Fruit fly (Drosophila melanogaster) whole organism, embryonic: ENCODE measurements around the gene CG1463.

Experiments used
- CG10274 ChIP-seq: fragments of 200-800 bp; sonication (Bioruptor generic); optimal IDR thresholded peaks from 3 replicates; lab custom pipeline; 2017; ENCODE audit warnings: missing biosample characterization, mild to moderate bottlenecking, missing genetic modification characterization
- CG10543 ChIP-seq: fragments of 200-800 bp; sonication (Bioruptor generic); optimal IDR thresholded peaks from 3 replicates; lab custom pipeline; 2017; ENCODE audit warnings: missing biosample characterization, mild to moderate bottlenecking, missing genetic modification characterization, moderate library complexity
- CG14050 ChIP-seq: fragments of 200-800 bp; sonication (Bioruptor generic); IDR thresholded peaks from 3 replicates; pipeline ENCODE4 v1.3.6; 2022; ENCODE audit warnings: missing biosample characterization, missing genetic modification characterization
- CG34224 ChIP-seq: fragments of 200-800 bp; sonication (Bioruptor generic); IDR thresholded peaks from 3 replicates; pipeline ENCODE4 v1.3.6; 2022; ENCODE audit warnings: missing biosample characterization, missing genetic modification characterization; ENCODE audit not compliant: partially characterized antibody
- CG4404 ChIP-seq: fragments of 200-800 bp; sonication (Bioruptor generic); IDR thresholded peaks from 2 replicates; pipeline ENCODE4 v1.3.6; 2022; ENCODE audit warnings: missing biosample characterization, missing genetic modification characterization

DNA sequence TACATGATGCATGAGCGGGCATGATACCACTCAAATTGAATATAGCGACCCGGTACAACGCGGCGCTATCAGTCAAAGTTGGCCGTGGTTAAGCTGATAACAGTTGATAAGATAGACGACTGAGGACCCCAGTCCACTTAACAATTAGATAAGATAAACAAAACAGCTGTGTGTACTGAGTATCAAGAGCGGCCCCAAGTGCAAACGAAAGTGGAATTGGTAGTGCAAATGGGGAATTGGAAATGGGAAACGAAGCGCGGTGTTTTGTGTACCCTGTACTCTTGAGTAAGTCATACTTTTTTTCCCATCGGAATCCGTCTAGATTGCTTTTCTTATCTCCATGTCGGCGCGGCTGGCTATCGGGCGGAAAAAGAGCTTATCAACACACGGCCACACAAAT, 33.7 kb downstream of the CG1463 start:
- TF ChIP-seq CG10274 (GFP tag; lab: Kevin White, UChicago) (no peak), CG34224 (no peak), CG4404 (GFP tag; lab: Robert Waterston, UW) (no peak), CG14050 (GFP tag; lab: Robert Waterston, UW) (no peak), CG10543 (GFP tag; lab: Kevin White, UChicago) (no peak)
